Worm (Caenorhabditis elegans) whole organism, L4 larva: Measurements from ENCODE around the gene F56C9.10.

Experiments used
- F44E2.7 ChIP-seq: fragments of 200-800 bp; sonication (Bioruptor generic); IDR thresholded peaks from 2 replicates; pipeline ENCODE4 v2.1.2; 2022; ENCODE audit warnings: missing genetic modification characterization, missing compliant biosample characterization
- Y48G9A.11 ChIP-seq: fragments of 200-800 bp; sonication (Bioruptor generic); IDR thresholded peaks from 2 replicates; pipeline ENCODE4 v1.3.6; 2022; ENCODE audit warnings: missing genetic modification reagents, missing genetic modification characterization, missing compliant biosample characterization
- aly-2 ChIP-seq: sonication (generic microtip); optimal IDR thresholded peaks from 2 replicates; lab custom pipeline; 2018; ENCODE audit warnings: missing biosample characterization, missing genetic modification characterization
- arid-1 ChIP-seq: fragments of 200-800 bp; sonication (Bioruptor generic); conservative IDR thresholded peaks from 2 replicates; pipeline ENCODE4 v1.3.6; 2022; ENCODE audit warnings: missing genetic modification reagents, missing genetic modification characterization, missing compliant biosample characterization
- ceh-82 ChIP-seq: sonication (generic microtip); optimal IDR thresholded peaks from 2 replicates; lab custom pipeline; 2017; ENCODE audit warnings: missing biosample characterization, missing genetic modification characterization
- daf-8 ChIP-seq: fragments of 200-800 bp; sonication (Bioruptor generic); IDR thresholded peaks from 2 replicates; pipeline ENCODE4 v1.3.6; 2022; ENCODE audit warnings: missing genetic modification characterization, missing compliant biosample characterization
- dpl-1 ChIP-seq: fragments of 150-350 bp; optimal IDR thresholded peaks from 2 replicates; lab custom pipeline; 2014; ENCODE audit warnings: missing biosample characterization, missing genetic modification reagents, missing genetic modification characterization
- mep-1 ChIP-seq: fragments of 150-350 bp; sonication (generic microtip); optimal IDR thresholded peaks from 3 replicates; lab custom pipeline; 2014; ENCODE audit warnings: missing biosample characterization, missing genetic modification characterization
- nhr-28 ChIP-seq: fragments of 150-350 bp; optimal IDR thresholded peaks from 2 replicates; lab custom pipeline; 2014; ENCODE audit warnings: missing biosample characterization, missing genetic modification characterization
- nhr-48 ChIP-seq: sonication (generic microtip); optimal IDR thresholded peaks from 2 replicates; lab custom pipeline; 2016; ENCODE audit warnings: mild to moderate bottlenecking, missing genetic modification characterization, missing compliant biosample characterization
- snpc-4 ChIP-seq: fragments of 150-350 bp; optimal IDR thresholded peaks from 2 replicates; lab custom pipeline; 2014; ENCODE audit warnings: missing biosample characterization, missing genetic modification characterization
- spr-3 ChIP-seq: fragments of 200-800 bp; sonication (Bioruptor generic); optimal IDR thresholded peaks from 2 replicates; lab custom pipeline; 2018; ENCODE audit warnings: mild to moderate bottlenecking, missing genetic modification characterization, missing compliant biosample characterization
- unc-62 ChIP-seq, 3 experiments: fragments of 150-350 bp in 1 of 3; sonication (generic microtip); optimal IDR thresholded peaks in 2 of 3; peaks in 1 of 3; 1 replicate in 1 of 3; 2 replicates in 2 of 3; lab custom pipeline; 2014 to 2017; ENCODE audit warnings: missing biosample characterization in 3 of 3, missing genetic modification characterization in 3 of 3, missing genetic modification reagents in 3 of 3, missing genotype in 1 of 3
- zag-1 ChIP-seq: fragments of 150-350 bp; optimal IDR thresholded peaks from 2 replicates; lab custom pipeline; 2014; ENCODE audit warnings: missing biosample characterization, missing genetic modification characterization

DNA sequence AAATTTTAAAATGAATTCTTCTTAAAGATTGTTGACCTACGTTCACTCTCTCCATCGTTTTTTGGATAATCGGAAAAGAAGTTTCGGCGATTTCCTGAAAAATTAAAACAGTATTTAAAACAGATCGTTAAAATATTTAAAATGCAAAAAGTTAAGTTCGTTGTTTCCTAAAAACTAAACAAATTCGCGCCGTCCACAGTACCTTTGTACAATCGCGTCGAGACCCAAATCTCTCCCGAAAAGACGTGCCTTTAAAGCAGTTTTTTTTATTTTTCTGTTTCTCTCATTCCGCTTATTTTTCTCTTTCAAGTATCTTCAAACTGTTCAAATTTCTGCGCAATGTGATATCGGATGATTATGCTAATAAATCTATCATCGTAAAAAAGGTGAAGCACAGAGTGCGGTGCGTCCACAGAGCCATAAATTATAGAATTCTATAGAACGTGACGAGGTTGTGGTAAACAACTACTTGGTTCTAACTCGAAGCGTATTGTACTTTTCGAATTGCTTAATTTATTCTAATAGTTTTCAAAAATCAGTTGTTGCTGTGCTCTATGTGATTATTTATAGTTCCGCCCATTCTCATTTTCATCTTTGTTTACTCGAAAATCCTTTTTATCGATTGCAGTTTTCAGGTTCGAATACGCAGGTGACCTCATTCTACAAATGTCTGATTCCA is 24.3 kb downstream of the F56C9.10 start, which contains the start of the genes F56C9.6 and F56C9.3:
- TF ChIP-seq F44E2.7 (no peak), dpl-1 (GFP tag; lab: Kevin White, UChicago) (no peak), spr-3 (GFP tag; lab: Kevin White, UChicago) (no peak), mep-1 (tag; lab: Kevin White, UChicago) (no peak), nhr-28 (tag; lab: Kevin White, UChicago) (no peak), zag-1 (tag; lab: Kevin White, UChicago) (no peak), ceh-82 (tag; lab: Kevin White, UChicago) (no peak), snpc-4 (no peak), Y48G9A.11 (GFP tag; lab: Robert Waterston, UW) (no peak), aly-2 (tag; lab: Kevin White, UChicago) (no peak), arid-1 (GFP tag; lab: Robert Waterston, UW) (no peak), unc-62 (GFP tag; optimal IDR thresholded peaks at IDR 0.05 in 1 of 2; lab: Kevin White, UChicago) (no peak), unc-62 (tag; optimal IDR thresholded peaks at IDR 0.05; lab: Kevin White, UChicago) (no peak), nhr-48 (tag; lab: Kevin White, UChicago) (no peak), daf-8 (no peak)
